Worm (Caenorhabditis elegans): ENCODE data around the gene Y54E2A.9.
A peak's percentile ranks its signal among the peaks of the same experiment; 100 is the strongest.

Gene Y54E2A.9

ce11 chrII:14785906-14786305 lies at the start of gene Y54E2A.9:
Y54E2A.9 (minus strand) TSS chrII:14786006.
- no peak for TF ChIP-seq ceh-39 (tag; optimal IDR thresholded peaks at IDR 0.05)
- TF ChIP-seq elt-1 (tag; optimal IDR thresholded peaks at IDR 0.05; ENCODE audit: borderline replicate concordance, insufficient read depth), result no peak
- TF ChIP-seq unc-120 (tag; optimal IDR thresholded peaks at IDR 0.05; ENCODE audit: poor library complexity, severe bottlenecking), result no peak
- no peak for TF ChIP-seq mep-1 (tag; optimal IDR thresholded peaks at IDR 0.05)
- no peak for TF ChIP-seq M03D4.4 (tag; optimal IDR thresholded peaks at IDR 0.05)
- TF ChIP-seq zip-8 (tag; optimal IDR thresholded peaks at IDR 0.05), result no peak
- TF ChIP-seq bed-3 (GFP tag; optimal IDR thresholded peaks at IDR 0.05), result no peak
- no peak for TF ChIP-seq sptf-1 (tag; optimal IDR thresholded peaks at IDR 0.05)
- TF ChIP-seq ham-2 (GFP tag; optimal IDR thresholded peaks at IDR 0.05), result no peak
- no peak for TF ChIP-seq nhr-2 (tag; optimal IDR thresholded peaks at IDR 0.05)

- TF ChIP-seq ceh-39 (tag; optimal IDR thresholded peaks at IDR 0.05) (no peak), mls-2 (tag; optimal IDR thresholded peaks at IDR 0.05) (no peak), unc-39 (tag; optimal IDR thresholded peaks at IDR 0.05) (no peak), blmp-1 (tag; optimal IDR thresholded peaks at IDR 0.05) (no peak), flh-1 (GFP tag; optimal IDR thresholded peaks at IDR 0.05) (no peak), bed-3 (GFP tag; optimal IDR thresholded peaks at IDR 0.05) (no peak), nhr-2 (tag; optimal IDR thresholded peaks at IDR 0.05) (no peak), ceh-43 (GFP tag; optimal IDR thresholded peaks at IDR 0.05) (no peak)
These were observed 46.2 kb upstream of the Y54E2A.9 start for ce11 chrII:14832055-14832454.

- no peak for TF ChIP-seq nhr-76 (tag; optimal IDR thresholded peaks at IDR 0.05)
- TF ChIP-seq ceh-39 (tag; optimal IDR thresholded peaks at IDR 0.05), result no peak
- TF ChIP-seq ham-2 (GFP tag; optimal IDR thresholded peaks at IDR 0.05), result no peak
- TF ChIP-seq lsy-2 (tag; optimal IDR thresholded peaks at IDR 0.05), result no peak
- no peak for TF ChIP-seq nhr-2 (tag; optimal IDR thresholded peaks at IDR 0.05)
- TF ChIP-seq nhr-12 (tag; optimal IDR thresholded peaks at IDR 0.05), result no peak
- no peak for TF ChIP-seq ztf-11 (tag; optimal IDR thresholded peaks at IDR 0.05)
- TF ChIP-seq unc-39 (tag; optimal IDR thresholded peaks at IDR 0.05), result no peak
- TF ChIP-seq unc-120 (tag; optimal IDR thresholded peaks at IDR 0.05; ENCODE audit: poor library complexity, severe bottlenecking), result no peak
- no peak for TF ChIP-seq ces-1 (GFP tag; optimal IDR thresholded peaks at IDR 0.05)
- TF ChIP-seq M03D4.4 (tag; optimal IDR thresholded peaks at IDR 0.05), result no peak
- no peak for TF ChIP-seq elt-1 (tag; optimal IDR thresholded peaks at IDR 0.05; ENCODE audit: borderline replicate concordance, insufficient read depth)
- TF ChIP-seq snpc-4 (tag; optimal IDR thresholded peaks at IDR 0.05), result no peak
- no peak for TF ChIP-seq drap-1 (GFP tag; optimal IDR thresholded peaks at IDR 0.05)
- no peak for TF ChIP-seq ceh-43 (GFP tag; optimal IDR thresholded peaks at IDR 0.05)
- no peak for TF ChIP-seq pha-4 (tag; optimal IDR thresholded peaks at IDR 0.05)
- no peak for TF ChIP-seq mab-5 (tag; optimal IDR thresholded peaks at IDR 0.05)
- no peak for TF ChIP-seq mls-2 (tag; optimal IDR thresholded peaks at IDR 0.05)
These were observed 39.6 kb upstream of the Y54E2A.9 start for ce11 chrII:14825413-14825812.

ce11 chrII:14822419-14822818 lies 36.6 kb upstream of the Y54E2A.9 start:
- TF ChIP-seq mep-1 (tag; optimal IDR thresholded peaks at IDR 0.05), result peak; percentile 20
- peak; percentile 62 for TF ChIP-seq elt-3 (tag; optimal IDR thresholded peaks at IDR 0.05)
- peak; percentile 89 for TF ChIP-seq ham-2 (GFP tag; optimal IDR thresholded peaks at IDR 0.05)
- no peak for TF ChIP-seq nhr-76 (tag; optimal IDR thresholded peaks at IDR 0.05)
- peak; percentile 67 for TF ChIP-seq elt-1 (tag; optimal IDR thresholded peaks at IDR 0.05; ENCODE audit: borderline replicate concordance, insufficient read depth)
- TF ChIP-seq pha-4 (tag; optimal IDR thresholded peaks at IDR 0.05), result peak; percentile 73
- no peak for TF ChIP-seq lin-13 (tag; optimal IDR thresholded peaks at IDR 0.05)
- peak; percentile 70 for TF ChIP-seq nhr-237 (tag; optimal IDR thresholded peaks at IDR 0.05)
- TF ChIP-seq unc-62 (GFP tag; optimal IDR thresholded peaks at IDR 0.05), result peak; percentile 9

- TF ChIP-seq nhr-237 (tag; optimal IDR thresholded peaks at IDR 0.05), result no peak
- no peak for TF ChIP-seq cnd-1 (tag; optimal IDR thresholded peaks at IDR 0.05)
- no peak for TF ChIP-seq zip-8 (tag; optimal IDR thresholded peaks at IDR 0.05)
- TF ChIP-seq hlh-1 (tag; optimal IDR thresholded peaks at IDR 0.05), result no peak
- TF ChIP-seq elt-1 (tag; optimal IDR thresholded peaks at IDR 0.05; ENCODE audit: borderline replicate concordance, insufficient read depth), result no peak
These were observed 34.7 kb upstream of the Y54E2A.9 start for ce11 chrII:14820460-14820859.

Measured in whole organism, mixed stage, embryonic.